Fruit fly (Drosophila melanogaster) S2 (cell line): ENCODE data around the gene Glyat.

Experiments
- CG8478 ChIP-seq: fragments of >200 bp; optimal IDR thresholded peaks from 2 replicates; lab custom pipeline; 2018
- CTCF ChIP-seq, 2 experiments: fragments of >200 bp; optimal IDR thresholded peaks; 2 replicates each; lab custom pipeline; 2018

DNA sequence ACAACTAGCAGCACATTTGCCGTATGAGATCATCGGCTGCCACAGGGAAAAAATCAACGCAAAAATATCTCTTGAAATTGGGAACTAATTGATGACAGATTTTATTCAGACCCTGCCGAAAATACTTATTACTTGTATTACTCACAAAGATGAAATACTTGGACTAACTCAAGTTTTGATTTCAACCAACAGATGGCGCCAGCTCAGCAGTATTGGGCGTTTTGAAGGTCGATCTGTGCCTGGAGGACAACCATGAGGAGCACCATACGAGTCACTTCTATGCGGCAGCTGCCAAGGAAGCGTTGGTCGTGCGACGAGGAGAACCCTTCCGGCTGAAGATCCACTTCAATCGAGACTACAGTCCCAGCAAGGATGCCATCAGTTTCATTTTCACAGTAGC, 13.9 kb upstream of the Glyat start:
- peak; percentile 76 to 80 for TF ChIP-seq CTCF (optimal IDR thresholded peaks at IDR 0.05; lab: Kevin White, UChicago)
- no peak for TF ChIP-seq CG8478 (lab: Kevin White, UChicago)
